Worm (Caenorhabditis elegans) whole organism, young adult: ENCODE data around the gene cest-13.
A peak's percentile ranks its signal among the peaks of the same experiment; 100 is the strongest.

Source experiments
- B0261.1 ChIP-seq: sonication (generic microtip); optimal IDR thresholded peaks from 2 replicates; lab custom pipeline; 2016; ENCODE audit warnings: mild to moderate bottlenecking, missing genetic modification characterization, moderate library complexity, missing compliant biosample characterization
- F57C9.4 ChIP-seq: sonication (generic microtip); optimal IDR thresholded peaks from 2 replicates; lab custom pipeline; 2017; ENCODE audit warnings: mild to moderate bottlenecking, missing genetic modification characterization, missing compliant biosample characterization
- K12H6.12 ChIP-seq: fragments of 200-800 bp; sonication (Bioruptor generic); optimal IDR thresholded peaks from 2 replicates; lab custom pipeline; 2018; ENCODE audit warnings: mild to moderate bottlenecking, missing genetic modification characterization, missing compliant biosample characterization
- Y67H2A.10 ChIP-seq: fragments of 200-800 bp; sonication (Bioruptor generic); conservative IDR thresholded peaks from 2 replicates; pipeline ENCODE4 v1.3.6; 2022; ENCODE audit warnings: missing genetic modification reagents, missing genetic modification characterization, missing compliant biosample characterization
- ZK185.1 ChIP-seq: sonication (generic microtip); optimal IDR thresholded peaks from 2 replicates; lab custom pipeline; 2016; ENCODE audit warnings: mild to moderate bottlenecking, missing genetic modification characterization, missing compliant biosample characterization; ENCODE audit not compliant: poor library complexity, severe bottlenecking
- cebp-2 ChIP-seq: fragments of 200-800 bp; sonication (Bioruptor generic); IDR thresholded peaks from 2 replicates; pipeline ENCODE4 v1.3.6; 2022; ENCODE audit warnings: missing genetic modification characterization, missing compliant biosample characterization
- ceh-58 ChIP-seq: fragments of 200-800 bp; sonication (Bioruptor generic); IDR thresholded peaks from 2 replicates; pipeline ENCODE4 v1.3.6; 2022; ENCODE audit warnings: missing genetic modification characterization, missing compliant biosample characterization
- dox-1 ChIP-seq: fragments of 200-800 bp; sonication (Bioruptor generic); IDR thresholded peaks from 2 replicates; pipeline ENCODE4 v1.3.6; 2022; ENCODE audit warnings: missing genetic modification reagents, missing genetic modification characterization, missing compliant biosample characterization
- dpl-1 ChIP-seq: fragments of 150-350 bp; optimal IDR thresholded peaks from 2 replicates; lab custom pipeline; 2014; ENCODE audit warnings: missing biosample characterization, missing genetic modification reagents, missing genetic modification characterization
- ekl-4 ChIP-seq: fragments of 200-800 bp; sonication (Bioruptor generic); IDR thresholded peaks from 2 replicates; pipeline ENCODE4 v1.3.6; 2022; ENCODE audit warnings: missing genetic modification reagents, missing genetic modification characterization, missing compliant biosample characterization
- gei-17 ChIP-seq: fragments of 200-800 bp; sonication (Bioruptor generic); optimal IDR thresholded peaks from 2 replicates; lab custom pipeline; 2018; ENCODE audit warnings: mild to moderate bottlenecking, missing genetic modification characterization, missing compliant biosample characterization
- hlh-26 ChIP-seq: fragments of 200-800 bp; sonication (Bioruptor generic); conservative IDR thresholded peaks from 2 replicates; pipeline ENCODE4 v1.3.6; 2022; ENCODE audit warnings: missing genetic modification reagents, missing genetic modification characterization, missing compliant biosample characterization
- hmg-1.2 ChIP-seq: fragments of 200-800 bp; sonication (Bioruptor generic); IDR thresholded peaks from 2 replicates; pipeline ENCODE4 v1.3.6; 2022; ENCODE audit warnings: missing genetic modification reagents, missing genetic modification characterization, missing compliant biosample characterization
- hmg-20 ChIP-seq: fragments of 200-800 bp; sonication (Bioruptor generic); IDR thresholded peaks from 2 replicates; pipeline ENCODE4 v1.3.6; 2022; ENCODE audit warnings: missing genetic modification reagents, missing genetic modification characterization, missing compliant biosample characterization
- let-526 ChIP-seq: fragments of 200-800 bp; sonication (Bioruptor generic); IDR thresholded peaks from 2 replicates; pipeline ENCODE4 v1.3.6; 2022; ENCODE audit warnings: missing genetic modification reagents, missing genetic modification characterization, missing compliant biosample characterization
- let-607 ChIP-seq, 2 experiments: fragments of 200-800 bp in 1 of 2; sonication (Bioruptor generic) in 1 of 2; sonication (generic microtip) in 1 of 2; optimal IDR thresholded peaks; 2 replicates each; lab custom pipeline; 2016 to 2018; ENCODE audit warnings: mild to moderate bottlenecking in 2 of 2, missing compliant biosample characterization in 2 of 2, missing genetic modification characterization in 2 of 2, moderate library complexity in 2 of 2, missing genotype in 1 of 2
- lin-40 ChIP-seq: sonication (generic microtip); optimal IDR thresholded peaks from 2 replicates; lab custom pipeline; 2016; ENCODE audit warnings: missing genetic modification characterization, mild to moderate bottlenecking, missing compliant biosample characterization, missing genotype, missing genetic modification reagents
- lsl-1 ChIP-seq: fragments of 200-800 bp; sonication (Bioruptor generic); optimal IDR thresholded peaks from 2 replicates; lab custom pipeline; 2018; ENCODE audit warnings: mild to moderate bottlenecking, missing genetic modification characterization, moderate library complexity, missing compliant biosample characterization
- mcd-1 ChIP-seq: fragments of 200-800 bp; sonication (Bioruptor generic); IDR thresholded peaks from 2 replicates; pipeline ENCODE4 v1.3.6; 2022; ENCODE audit warnings: missing genetic modification reagents, missing genetic modification characterization, missing compliant biosample characterization
- mes-4 ChIP-seq: sonication (generic microtip); optimal IDR thresholded peaks from 2 replicates; lab custom pipeline; 2016; ENCODE audit warnings: missing genotype, missing genetic modification characterization, missing compliant biosample characterization
- nhr-179 ChIP-seq: sonication (generic microtip); optimal IDR thresholded peaks from 2 replicates; lab custom pipeline; 2016; ENCODE audit warnings: mild to moderate bottlenecking, missing genetic modification characterization, missing compliant biosample characterization
- nhr-80 ChIP-seq: sonication (generic microtip); optimal IDR thresholded peaks from 2 replicates; lab custom pipeline; 2016; ENCODE audit warnings: missing genetic modification characterization, missing compliant biosample characterization
- nhr-90 ChIP-seq: sonication (generic microtip); optimal IDR thresholded peaks from 2 replicates; lab custom pipeline; 2016; ENCODE audit warnings: missing genotype, mild to moderate bottlenecking, missing genetic modification characterization, missing compliant biosample characterization
- rpc-1 ChIP-seq, 2 experiments: fragments of 150-350 bp in 1 of 2; sonication (generic microtip) in 1 of 2; optimal IDR thresholded peaks; 2 replicates each; lab custom pipeline; 2014 to 2018; ENCODE audit warnings: missing biosample characterization in 1 of 2, missing genetic modification characterization in 1 of 2, missing genetic modification reagents in 1 of 2, missing genotype in 1 of 2
- sea-2 ChIP-seq: fragments of 200-800 bp; sonication (Bioruptor generic); IDR thresholded peaks from 2 replicates; pipeline ENCODE4 v1.3.6; 2022; ENCODE audit warnings: missing genetic modification characterization, missing compliant biosample characterization
- snpc-1.3 ChIP-seq: sonication (generic microtip); optimal IDR thresholded peaks from 2 replicates; lab custom pipeline; 2017; ENCODE audit warnings: missing genetic modification characterization, mild to moderate bottlenecking, missing compliant biosample characterization, antibody characterized with exemption, moderate library complexity, missing genotype, missing genetic modification reagents; ENCODE audit not compliant: insufficient read depth
- snpc-3.4 ChIP-seq: sonication (generic microtip); optimal IDR thresholded peaks from 2 replicates; lab custom pipeline; 2017; ENCODE audit warnings: missing genetic modification characterization, mild to moderate bottlenecking, missing compliant biosample characterization, antibody characterized with exemption, moderate library complexity, missing genotype, missing genetic modification reagents
- somi-1 ChIP-seq: fragments of 200-800 bp; sonication (Bioruptor generic); optimal IDR thresholded peaks from 2 replicates; lab custom pipeline; 2018; ENCODE audit warnings: mild to moderate bottlenecking, missing genetic modification characterization, missing compliant biosample characterization
- unc-130 ChIP-seq: sonication (generic microtip); optimal IDR thresholded peaks from 2 replicates; lab custom pipeline; 2016; ENCODE audit warnings: missing genetic modification reagents, missing genetic modification characterization, missing compliant biosample characterization
- unc-62 ChIP-seq: fragments of 150-350 bp; optimal IDR thresholded peaks from 2 replicates; lab custom pipeline; 2014; ENCODE audit warnings: missing biosample characterization, missing genetic modification reagents, missing genetic modification characterization
- ztf-26 ChIP-seq: sonication (generic microtip); optimal IDR thresholded peaks from 2 replicates; lab custom pipeline; 2017; ENCODE audit warnings: missing genetic modification characterization, missing compliant biosample characterization
- ztf-3 ChIP-seq: fragments of 200-800 bp; sonication (Bioruptor generic); optimal IDR thresholded peaks from 2 replicates; lab custom pipeline; 2018; ENCODE audit warnings: mild to moderate bottlenecking, missing genetic modification characterization, missing compliant biosample characterization

The cest-13 gene

ce11 chrX:13743371-13743770 lies 16.7 kb upstream of the cest-13 start:
- TF ChIP-seq hmg-1.2 (GFP tag; lab: Robert Waterston, UW) (no peak), gei-17 (GFP tag; lab: Kevin White, UChicago) (no peak), unc-130 (no peak)

ce11 chrX:13744543-13745113 lies 15.4 kb upstream of the cest-13 start:
- TF ChIP-seq lsl-1 (no peak), K12H6.12 (tag; lab: Kevin White, UChicago) (no peak), somi-1 (peak; percentile 88), mes-4 (tag; lab: Kevin White, UChicago) (no peak), cebp-2 (GFP tag; lab: Robert Waterston, UW) (no peak), F57C9.4 (no peak), B0261.1 (tag; lab: Kevin White, UChicago) (no peak), hmg-20 (no peak), Y67H2A.10 (no peak), ztf-26 (tag; lab: Kevin White, UChicago) (peak; percentile 27), let-526 (no peak), nhr-179 (no peak), mcd-1 (GFP tag; lab: Robert Waterston, UW) (no peak), nhr-90 (no peak), ZK185.1 (tag; lab: Kevin White, UChicago) (no peak), nhr-80 (tag; lab: Kevin White, UChicago) (peak; percentile 58), ztf-3 (GFP tag; lab: Kevin White, UChicago) (no peak), lin-40 (tag; lab: Kevin White, UChicago) (peak; percentile 57), hlh-26 (no peak), ekl-4 (no peak)

ce11 chrX:13745558-13745957 lies 14.5 kb upstream of the cest-13 start:
- TF ChIP-seq sea-2 (GFP tag; lab: Robert Waterston, UW) (no peak), rpc-1 (optimal IDR thresholded peaks at IDR 0.05; lab: Kevin White, UChicago) (no peak), rpc-1 (tag; optimal IDR thresholded peaks at IDR 0.05; lab: Kevin White, UChicago) (no peak), unc-62 (no peak), let-526 (no peak), hlh-26 (no peak), gei-17 (GFP tag; lab: Kevin White, UChicago) (no peak)
- TF ChIP-seq, all 124 proteins: peak for 0

- TF ChIP-seq nhr-80 (tag; lab: Kevin White, UChicago) = peak; percentile 79
- no peak for TF ChIP-seq Y67H2A.10
- TF ChIP-seq unc-62 = peak; percentile 76
Observed at ce11 chrX:13746231-13746630, 13.8 kb upstream of the cest-13 start.

- TF ChIP-seq snpc-3.4 (tag; lab: Kevin White, UChicago) = no peak
- no peak for TF ChIP-seq dpl-1 (GFP tag; lab: Kevin White, UChicago)
- peak; percentile 2 for TF ChIP-seq nhr-80 (tag; lab: Kevin White, UChicago)
- 0 out of 2 replicates have a peak, but pooled peaks have one; percentile 33 for TF ChIP-seq dox-1 (GFP tag; lab: Robert Waterston, UW)
- no peak for TF ChIP-seq snpc-1.3 (tag; lab: Kevin White, UChicago)
- 0 out of 2 replicates have a peak, but pooled peaks have one; percentile 32 for TF ChIP-seq ceh-58 (GFP tag; lab: Robert Waterston, UW)
- TF ChIP-seq let-607 (tag; optimal IDR thresholded peaks at IDR 0.05; lab: Kevin White, UChicago) = peak in 1 of 2 experiments; percentile 10
Observed at ce11 chrX:13746661-13747365, 13.2 kb upstream of the cest-13 start, which contains the start of gene nhr-71. Gene nhr-71, plus strand, starts transcription at chrX:13747315.
